Worm (Caenorhabditis elegans) whole organism, mixed stage, embryonic: ENCODE results near the gene dmsr-1.

Source experiments
- elt-1 ChIP-seq: sonication (generic microtip); optimal IDR thresholded peaks from 2 replicates; lab custom pipeline; 2017; ENCODE audit warnings: missing genetic modification characterization, mild to moderate bottlenecking, missing compliant biosample characterization, antibody characterized with exemption, moderate library complexity, borderline replicate concordance; ENCODE audit not compliant: insufficient read depth
- elt-3 ChIP-seq: fragments of 150-350 bp; optimal IDR thresholded peaks from 2 replicates; lab custom pipeline; 2014; ENCODE audit warnings: missing biosample characterization, missing genetic modification characterization
- flh-1 ChIP-seq: fragments of 200-800 bp; sonication (Bioruptor generic); optimal IDR thresholded peaks from 2 replicates; lab custom pipeline; 2018; ENCODE audit warnings: mild to moderate bottlenecking, missing genetic modification characterization, moderate library complexity, missing compliant biosample characterization
- lsy-2 ChIP-seq: fragments of 150-350 bp; optimal IDR thresholded peaks from 2 replicates; lab custom pipeline; 2014; ENCODE audit warnings: missing biosample characterization, missing genetic modification characterization
- mep-1 ChIP-seq: fragments of 150-350 bp; optimal IDR thresholded peaks from 2 replicates; lab custom pipeline; 2017; ENCODE audit warnings: missing biosample characterization, missing genetic modification reagents, missing genetic modification characterization, inconsistent platforms
- nhr-237 ChIP-seq: fragments of 150-350 bp; optimal IDR thresholded peaks from 2 replicates; lab custom pipeline; 2014; ENCODE audit warnings: missing biosample characterization, missing genetic modification characterization
- nhr-76 ChIP-seq: sonication (generic microtip); optimal IDR thresholded peaks from 2 replicates; lab custom pipeline; 2017; ENCODE audit warnings: missing biosample characterization, missing genetic modification characterization
- snpc-4 ChIP-seq: fragments of 150-350 bp; optimal IDR thresholded peaks from 2 replicates; lab custom pipeline; 2014; ENCODE audit warnings: missing biosample characterization, missing genetic modification characterization
- tbx-8 ChIP-seq: fragments of 200-800 bp; sonication (Bioruptor generic); optimal IDR thresholded peaks from 2 replicates; lab custom pipeline; 2018; ENCODE audit warnings: mild to moderate bottlenecking, missing genetic modification characterization, moderate library complexity, missing compliant biosample characterization
- unc-120 ChIP-seq: sonication (generic microtip); optimal IDR thresholded peaks from 2 replicates; lab custom pipeline; 2017; ENCODE audit warnings: missing genetic modification characterization, missing compliant biosample characterization; ENCODE audit not compliant: poor library complexity, severe bottlenecking
- unc-62 ChIP-seq: fragments of 150-350 bp; optimal IDR thresholded peaks from 2 replicates; lab custom pipeline; 2014; ENCODE audit warnings: missing biosample characterization, missing genetic modification reagents, missing genetic modification characterization
- ztf-11 ChIP-seq: fragments of 150-350 bp; optimal IDR thresholded peaks from 2 replicates; lab custom pipeline; 2014; ENCODE audit warnings: missing biosample characterization, missing genetic modification characterization

- TF ChIP-seq elt-1 (no peak), unc-120 (tag; lab: Kevin White, UChicago) (no peak), nhr-237 (tag; lab: Kevin White, UChicago) (no peak), snpc-4 (tag; lab: Kevin White, UChicago) (no peak), nhr-76 (tag; lab: Kevin White, UChicago) (no peak), unc-62 (GFP tag; lab: Kevin White, UChicago) (no peak), ztf-11 (tag; lab: Kevin White, UChicago) (no peak), mep-1 (tag; lab: Kevin White, UChicago) (no peak), elt-3 (tag; lab: Kevin White, UChicago) (no peak), lsy-2 (tag; lab: Kevin White, UChicago) (no peak), tbx-8 (GFP tag; lab: Kevin White, UChicago) (no peak), flh-1 (no peak)
These were observed 46.5 kb upstream of the dmsr-1 start, which contains the start of gene nas-16 for ce11 chrV:11392020-11392419.
